Fruit fly (Drosophila melanogaster) whole organism, wandering third instar larva: Measurements from ENCODE around the gene CG10663.

Experiments
- Hnf4 ChIP-seq: fragments of 200-800 bp; sonication (Bioruptor generic); optimal IDR thresholded peaks from 2 replicates; lab custom pipeline; 2016; ENCODE audit warnings: missing biosample characterization, mild to moderate bottlenecking, missing genetic modification characterization
- Hr78 ChIP-seq: fragments of >200 bp; optimal IDR thresholded peaks from 2 replicates; lab custom pipeline; 2017; ENCODE audit warnings: missing biosample characterization, missing genetic modification characterization
- Hr83 ChIP-seq: fragments of 200-300 bp; sonication (Bioruptor generic); optimal IDR thresholded peaks from 2 replicates; lab custom pipeline; 2016; ENCODE audit warnings: missing biosample characterization, mild to moderate bottlenecking, missing genetic modification characterization, moderate library complexity; ENCODE audit not compliant: poor library complexity, severe bottlenecking
- Jra ChIP-seq: sonication (Bioruptor generic); optimal IDR thresholded peaks from 2 replicates; lab custom pipeline; 2016; ENCODE audit warnings: missing biosample characterization, missing genetic modification characterization
- Sp1 ChIP-seq: fragments of 200-800 bp; sonication (Bioruptor generic); optimal IDR thresholded peaks from 3 replicates; lab custom pipeline; 2019; ENCODE audit warnings: missing biosample characterization, mild to moderate bottlenecking, missing genetic modification characterization, moderate library complexity
- Vsx2 ChIP-seq: fragments of 200-300, 225-300 bp; sonication (Bioruptor generic); optimal IDR thresholded peaks from 2 replicates; lab custom pipeline; 2018; ENCODE audit warnings: missing biosample characterization, missing genetic modification characterization; ENCODE audit not compliant: partially characterized antibody
- h ChIP-seq: fragments of 200-800 bp; sonication (Bioruptor generic); optimal IDR thresholded peaks from 3 replicates; lab custom pipeline; 2016; ENCODE audit warnings: missing biosample characterization, mild to moderate bottlenecking, missing genetic modification characterization
- lola ChIP-seq: fragments of >200 bp; optimal IDR thresholded peaks from 2 replicates; lab custom pipeline; 2017; ENCODE audit warnings: missing biosample characterization, missing genetic modification characterization
- psq ChIP-seq: fragments of 200-800 bp; sonication (Bioruptor generic); optimal IDR thresholded peaks from 3 replicates; lab custom pipeline; 2017; ENCODE audit warnings: missing biosample characterization, mild to moderate bottlenecking, missing genetic modification characterization, moderate library complexity
- usp ChIP-seq: fragments of >200 bp; optimal IDR thresholded peaks from 2 replicates; lab custom pipeline; 2017; ENCODE audit warnings: missing biosample characterization, missing genetic modification characterization
- woc ChIP-seq: sonication (Bioruptor generic); optimal IDR thresholded peaks from 2 replicates; lab custom pipeline; 2016; ENCODE audit warnings: missing biosample characterization, mild to moderate bottlenecking, missing genetic modification characterization

dm6 chr3L:12490418-12491035 is 5.7 kb upstream of the CG10663 start, which contains the start of gene CG10660:
- TF ChIP-seq Hr78 (GFP tag; lab: Kevin White, UChicago) (no peak), h (peak; percentile 94), Jra (GFP tag; lab: Kevin White, UChicago) (peak; percentile 59), usp (GFP tag; lab: Kevin White, UChicago) (no peak), Hnf4 (GFP tag; lab: Kevin White, UChicago) (peak; percentile 83), woc (GFP tag; lab: Kevin White, UChicago) (peak; percentile 84), Hr83 (GFP tag; lab: Kevin White, UChicago) (peak; percentile 35), lola (GFP tag; lab: Kevin White, UChicago) (no peak), Sp1 (peak; percentile 88), Vsx2 (GFP tag; lab: Kevin White, UChicago) (no peak), psq (GFP tag; lab: Kevin White, UChicago) (peak; percentile 87)
